Worm (Caenorhabditis elegans) whole organism, L4 larva: Measurements from ENCODE around the gene gei-8.

Experiments used
- F49E8.2 ChIP-seq: sonication (generic microtip); optimal IDR thresholded peaks from 2 replicates; lab custom pipeline; 2016; ENCODE audit warnings: missing compliant biosample characterization, mild to moderate bottlenecking, missing genetic modification characterization, borderline replicate concordance
- ama-1 ChIP-seq: fragments of 150-350 bp; optimal IDR thresholded peaks from 2 replicates; lab custom pipeline; 2014; ENCODE audit warnings: inconsistent platforms, mixed read lengths
- lin-39 ChIP-seq: fragments of 150-350 bp; optimal IDR thresholded peaks from 2 replicates; lab custom pipeline; 2014; ENCODE audit warnings: missing biosample characterization, missing genetic modification reagents, missing genetic modification characterization

DNA sequence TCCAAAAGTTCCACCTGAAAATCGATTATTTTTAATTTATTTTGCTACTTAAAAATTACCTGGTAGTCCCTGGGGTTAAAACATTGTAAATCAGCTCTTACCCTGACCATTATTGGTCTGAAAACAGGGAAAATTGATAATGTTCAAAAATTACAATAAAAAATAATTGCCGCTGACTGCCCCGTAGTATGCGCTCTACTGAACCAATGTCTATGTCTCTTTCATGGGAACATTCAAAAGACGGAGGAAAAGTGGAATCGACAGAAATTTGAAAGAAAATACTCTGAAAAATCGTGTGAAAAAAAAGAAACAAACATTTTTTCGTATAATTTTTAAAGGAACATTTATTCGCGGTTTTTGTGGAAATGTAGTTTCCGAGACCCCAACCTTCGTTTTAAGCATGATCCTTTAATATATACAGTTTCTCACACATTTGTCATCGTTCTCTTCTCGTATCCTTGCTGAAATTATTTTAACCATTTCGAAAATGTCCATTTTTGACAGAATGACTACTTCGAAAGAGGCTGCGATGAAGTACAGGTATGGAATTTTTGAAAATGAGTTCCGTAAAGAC is 40.8 kb downstream of the gei-8 start, which contains the start of the genes dcr-1 and apc-2:
- no peak for TF ChIP-seq lin-39 (tag; lab: Kevin White, UChicago)
- no peak for TF ChIP-seq F49E8.2
- no peak for TF ChIP-seq ama-1 (lab: Kevin White, UChicago)
